Fruit fly (Drosophila melanogaster): ENCODE results near the gene CG4210.

CG4210 gene

DNA sequence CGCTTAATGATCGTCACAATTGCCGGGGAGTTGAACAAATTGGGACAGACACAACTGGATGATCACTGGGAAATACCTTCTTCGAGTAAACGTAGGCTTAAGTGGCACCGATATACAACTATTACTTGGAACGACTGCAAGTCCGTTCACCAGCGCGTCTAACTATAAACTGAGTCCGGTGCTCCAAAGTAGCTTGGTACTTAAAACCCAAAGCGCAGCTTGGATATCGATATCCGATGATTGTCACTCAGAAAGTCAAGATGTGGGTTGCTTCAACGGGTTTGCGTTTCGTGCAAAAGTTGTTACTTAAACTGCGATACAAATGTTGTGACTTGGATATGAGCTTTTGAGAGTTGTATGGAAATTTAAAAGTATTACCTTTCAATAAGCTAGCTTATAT, 7.5 kb upstream of the CG4210 start, which contains the start of gene Spn88Ea:
Gene Spn88Ea, minus strand, starts transcription at position 175 of the 400 bp plus-strand sequence.
- TF ChIP-seq CG6792 (GFP tag; optimal IDR thresholded peaks at IDR 0.05) = no peak
- TF ChIP-seq dsx (GFP tag; optimal IDR thresholded peaks at IDR 0.05; ENCODE audit: poor library complexity, severe bottlenecking) = peak; percentile 13
- TF ChIP-seq esn (GFP tag; optimal IDR thresholded peaks at IDR 0.05) = no peak
- TF ChIP-seq dac (GFP tag; optimal IDR thresholded peaks at IDR 0.05) = no peak
- TF ChIP-seq lz (GFP tag; optimal IDR thresholded peaks at IDR 0.05) = peak; percentile 1
- peak; percentile 5 for TF ChIP-seq CG1621 (tag; optimal IDR thresholded peaks at IDR 0.05)
- TF ChIP-seq Lpt (GFP tag; optimal IDR thresholded peaks at IDR 0.05) = no peak
- TF ChIP-seq eg (GFP tag; IDR thresholded peaks at IDR 0.05) = peak; percentile 46; the same call in 1 of the 3 replicates
- no peak for TF ChIP-seq topi (GFP tag; optimal IDR thresholded peaks at IDR 0.05)
- TF ChIP-seq Sox102F (GFP tag; optimal IDR thresholded peaks at IDR 0.05) = no peak
- TF ChIP-seq Eip78C (GFP tag) = peak; percentile 59
- TF ChIP-seq CG3919 (GFP tag; optimal IDR thresholded peaks at IDR 0.05) = peak; percentile 25
- TF ChIP-seq CG4318 (GFP tag; optimal IDR thresholded peaks at IDR 0.05) = no peak
- no peak for TF ChIP-seq ss (GFP tag; optimal IDR thresholded peaks at IDR 0.05)
- TF ChIP-seq CG31627 (GFP tag; optimal IDR thresholded peaks at IDR 0.05) = no peak
- no peak for TF ChIP-seq CG11294 (GFP tag; IDR thresholded peaks at IDR 0.05)
- peak; percentile 35; the same call in 1 of the 2 replicates for TF ChIP-seq CG15336 (GFP tag; IDR thresholded peaks at IDR 0.05)
- no peak for TF ChIP-seq pdm3 (GFP tag; optimal IDR thresholded peaks at IDR 0.05)
- peak; percentile 37; the same call in 2 of the 3 replicates for TF ChIP-seq CG6163 (GFP tag; IDR thresholded peaks at IDR 0.05)

DNA sequence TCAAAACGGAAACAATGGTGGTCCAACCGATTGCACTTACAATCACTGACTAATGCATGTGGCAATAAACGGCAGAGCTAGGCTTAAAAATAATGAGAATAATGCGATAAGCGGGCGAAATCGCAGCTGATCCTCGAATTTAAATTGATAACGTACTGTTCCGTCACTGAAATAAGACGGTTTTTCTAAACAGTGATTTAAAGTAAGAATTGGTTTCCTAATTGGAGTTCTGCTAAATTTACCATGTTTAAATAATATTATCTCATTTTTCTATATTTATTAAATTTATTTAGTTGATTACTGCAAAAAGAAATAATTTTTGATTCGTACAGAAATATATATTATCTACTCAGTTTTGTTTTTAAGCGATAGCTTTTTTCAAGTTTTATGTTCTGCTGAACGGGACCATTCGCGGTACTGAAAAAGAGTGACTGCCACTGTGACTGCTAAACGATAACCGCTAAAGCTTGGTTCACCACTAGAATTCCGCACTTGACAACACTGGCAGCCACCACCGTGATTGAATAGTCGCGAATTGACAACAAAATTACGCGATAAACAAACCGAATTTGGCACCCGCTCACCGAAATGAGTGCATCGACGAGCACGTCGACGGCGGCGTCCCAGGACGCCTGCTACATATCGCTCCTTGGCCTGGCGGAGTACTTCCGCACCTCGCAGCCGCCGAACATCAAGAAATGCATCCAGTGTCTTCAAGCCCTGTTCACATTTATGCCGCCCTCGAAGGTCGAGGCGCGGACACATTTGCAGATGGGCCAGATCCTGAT, 4.9 kb upstream of the CG4210 start, which contains the start of the genes Spn88Eb and Mau2:
Gene Spn88Eb, minus strand, starts transcription at position 51 of the 788 bp plus-strand sequence.
Gene Mau2, plus strand, starts transcription at position 493 of the 788 bp plus-strand sequence.
- TF ChIP-seq CG3032 (tag; optimal IDR thresholded peaks at IDR 0.05) (peak; percentile 62), CG6276 (GFP tag; optimal IDR thresholded peaks at IDR 0.05) (no peak), lz (GFP tag; optimal IDR thresholded peaks at IDR 0.05) (peak; percentile 58), Sox14 (GFP tag; optimal IDR thresholded peaks at IDR 0.05) (peak; percentile 49), CG6792 (GFP tag; optimal IDR thresholded peaks at IDR 0.05) (peak; percentile 8), cyc (GFP tag; optimal IDR thresholded peaks at IDR 0.05) (peak; percentile 52), CG7368 (GFP tag; optimal IDR thresholded peaks at IDR 0.05) (no peak), CG31627 (GFP tag; optimal IDR thresholded peaks at IDR 0.05) (peak; percentile 63), salr (GFP tag; optimal IDR thresholded peaks at IDR 0.05) (no peak), Smox (GFP tag; optimal IDR thresholded peaks at IDR 0.05) (no peak), CG15336 (GFP tag; IDR thresholded peaks at IDR 0.05) (no peak), Hr38 (GFP tag; optimal IDR thresholded peaks at IDR 0.05) (no peak), Eip93F (GFP tag; optimal IDR thresholded peaks at IDR 0.05) (peak; percentile 33), spab (GFP tag; optimal IDR thresholded peaks at IDR 0.05) (no peak), CG6163 (GFP tag; IDR thresholded peaks at IDR 0.05) (peak; percentile 18; the same call in 1 of the 3 replicates), CG11294 (GFP tag; IDR thresholded peaks at IDR 0.05) (peak; percentile 43; the same call in 1 of the 2 replicates), esn (GFP tag; optimal IDR thresholded peaks at IDR 0.05) (peak; percentile 52), dac (GFP tag; optimal IDR thresholded peaks at IDR 0.05) (no peak), eg (GFP tag; IDR thresholded peaks at IDR 0.05) (peak; percentile 70), Sox15 (GFP tag; optimal IDR thresholded peaks at IDR 0.05) (no peak), Lpt (GFP tag; optimal IDR thresholded peaks at IDR 0.05) (no peak), CG6808 (GFP tag; optimal IDR thresholded peaks at IDR 0.05) (no peak), CG8119 (GFP tag; IDR thresholded peaks at IDR 0.05) (no peak), Gug (GFP tag; IDR thresholded peaks at IDR 0.05) (peak; percentile 60), fd59A (GFP tag; optimal IDR thresholded peaks at IDR 0.05) (no peak), achi (GFP tag; optimal IDR thresholded peaks at IDR 0.05) (no peak), CG10669 (GFP tag; optimal IDR thresholded peaks at IDR 0.05) (no peak)

All from whole organism, prepupa.